Fruit fly (Drosophila melanogaster) whole organism, embryonic: ENCODE measurements around the gene Rpn10.

ENCODE experiments used
- CG10366 ChIP-seq: fragments of 200-800 bp; sonication (Bioruptor generic); IDR thresholded peaks from 2 replicates; pipeline ENCODE4 v1.3.6; 2022; ENCODE audit warnings: missing biosample characterization, missing genetic modification characterization
- CG10565 ChIP-seq: fragments of 200-800 bp; sonication (Bioruptor generic); optimal IDR thresholded peaks from 3 replicates; lab custom pipeline; 2016; ENCODE audit warnings: missing biosample characterization, mild to moderate bottlenecking, missing genetic modification characterization
- CG11560 ChIP-seq: fragments of 200-800 bp; sonication (Bioruptor generic); IDR thresholded peaks from 3 replicates; pipeline ENCODE4 v1.3.6; 2022; ENCODE audit warnings: missing biosample characterization, missing genetic modification characterization
- CG15479 ChIP-seq: fragments of 200-800 bp; sonication (Bioruptor generic); optimal IDR thresholded peaks from 3 replicates; lab custom pipeline; 2019; ENCODE audit warnings: missing biosample characterization, mild to moderate bottlenecking, missing genetic modification characterization, moderate library complexity
- CG1647 ChIP-seq: fragments of 200-800 bp; sonication (Bioruptor generic); optimal IDR thresholded peaks from 3 replicates; lab custom pipeline; 2016; ENCODE audit warnings: missing biosample characterization, missing genetic modification characterization
- CG16779 ChIP-seq: fragments of 200-800 bp; sonication (Bioruptor generic); IDR thresholded peaks from 2 replicates; pipeline ENCODE4 v1.3.6; 2022; ENCODE audit warnings: missing biosample characterization, missing genetic modification characterization
- CG17328 ChIP-seq: fragments of 200-800 bp; sonication (Bioruptor generic); IDR thresholded peaks from 2 replicates; pipeline ENCODE4 v1.3.6; 2022; ENCODE audit warnings: missing biosample characterization, missing genetic modification characterization
- CG17612 ChIP-seq: fragments of 200-800 bp; sonication (Bioruptor generic); IDR thresholded peaks from 2 replicates; pipeline ENCODE4 v1.3.6; 2022; ENCODE audit warnings: missing biosample characterization, missing genetic modification characterization
- CG30403 ChIP-seq: fragments of 200-800 bp; sonication (Bioruptor generic); optimal IDR thresholded peaks from 3 replicates; lab custom pipeline; 2016; ENCODE audit warnings: missing biosample characterization, missing genetic modification characterization
- CG31224 ChIP-seq: fragments of 200-800 bp; sonication (Bioruptor generic); IDR thresholded peaks from 2 replicates; pipeline ENCODE4 v1.3.6; 2022; ENCODE audit warnings: missing biosample characterization, missing genetic modification characterization
- CG42726 ChIP-seq: fragments of 200-800 bp; sonication (Bioruptor generic); IDR thresholded peaks from 2 replicates; pipeline ENCODE4 v1.3.6; 2022; ENCODE audit warnings: missing biosample characterization, missing genetic modification characterization; ENCODE audit not compliant: partially characterized antibody
- CG4404 ChIP-seq: fragments of 200-800 bp; sonication (Bioruptor generic); IDR thresholded peaks from 2 replicates; pipeline ENCODE4 v1.3.6; 2022; ENCODE audit warnings: missing biosample characterization, missing genetic modification characterization
- CG6254 ChIP-seq: fragments of 200-800 bp; sonication (Bioruptor generic); optimal IDR thresholded peaks from 3 replicates; lab custom pipeline; 2017; ENCODE audit warnings: mild to moderate bottlenecking, missing biosample characterization, missing genetic modification reagents, missing genetic modification characterization
- CG7963 ChIP-seq: fragments of 200-800 bp; sonication (Bioruptor generic); IDR thresholded peaks from 3 replicates; pipeline ENCODE4 v1.3.6; 2022; ENCODE audit warnings: missing biosample characterization, missing genetic modification characterization; ENCODE audit not compliant: partially characterized antibody
- CG7987 ChIP-seq: fragments of 200-800 bp; sonication (Bioruptor generic); optimal IDR thresholded peaks from 2 replicates; lab custom pipeline; 2018; ENCODE audit warnings: missing biosample characterization, mild to moderate bottlenecking, missing genetic modification characterization, moderate library complexity
- CG9727 ChIP-seq: fragments of 200-800 bp; sonication (Bioruptor generic); optimal IDR thresholded peaks from 3 replicates; lab custom pipeline; 2017; ENCODE audit warnings: missing biosample characterization, mild to moderate bottlenecking, missing genetic modification characterization
- CoRest ChIP-seq: fragments of 200-800 bp; sonication (Bioruptor generic); optimal IDR thresholded peaks from 3 replicates; lab custom pipeline; 2018; ENCODE audit warnings: missing biosample characterization, mild to moderate bottlenecking, missing genetic modification characterization, moderate library complexity
- Dip2 ChIP-seq: fragments of 200-800 bp; sonication (Bioruptor generic); IDR thresholded peaks from 2 replicates; pipeline ENCODE4 v1.3.6; 2022; ENCODE audit warnings: missing biosample characterization, missing genetic modification characterization
- Dip3 ChIP-seq: fragments of 200-800 bp; sonication (Bioruptor generic); optimal IDR thresholded peaks from 3 replicates; lab custom pipeline; 2016; ENCODE audit warnings: missing biosample characterization, missing genetic modification characterization
- Fer1 ChIP-seq: fragments of 200-800 bp; sonication (Bioruptor generic); optimal IDR thresholded peaks from 2 replicates; lab custom pipeline; 2017; ENCODE audit warnings: missing biosample characterization, mild to moderate bottlenecking, missing genetic modification characterization
- HLHmδ ChIP-seq: fragments of 200-800 bp; sonication (Bioruptor generic); optimal IDR thresholded peaks from 2 replicates; lab custom pipeline; 2018; ENCODE audit warnings: missing biosample characterization, mild to moderate bottlenecking, missing genetic modification characterization, moderate library complexity
- HmgZ ChIP-seq: fragments of 200-800 bp; sonication (Bioruptor generic); optimal IDR thresholded peaks from 2 replicates; lab custom pipeline; 2018; ENCODE audit warnings: missing biosample characterization, mild to moderate bottlenecking, missing genetic modification characterization
- Meics ChIP-seq: fragments of 200-800 bp; sonication (Bioruptor generic); optimal IDR thresholded peaks from 2 replicates; lab custom pipeline; 2017; ENCODE audit warnings: missing biosample characterization, mild to moderate bottlenecking, missing genetic modification characterization
- PHDP ChIP-seq: fragments of 200-800 bp; sonication (Bioruptor generic); optimal IDR thresholded peaks from 3 replicates; lab custom pipeline; 2018; ENCODE audit warnings: missing biosample characterization, mild to moderate bottlenecking, missing genetic modification characterization, moderate library complexity
- Poxn ChIP-seq: fragments of 200-800 bp; sonication (Bioruptor generic); IDR thresholded peaks from 2 replicates; pipeline ENCODE4 v1.3.6; 2022; ENCODE audit warnings: missing biosample characterization, missing genetic modification characterization
- ab ChIP-seq: fragments of 200-800 bp; sonication (Bioruptor generic); optimal IDR thresholded peaks from 2 replicates; lab custom pipeline; 2016; ENCODE audit warnings: missing biosample characterization, missing genetic modification characterization
- ac ChIP-seq: fragments of 200-800 bp; sonication (Bioruptor generic); optimal IDR thresholded peaks from 3 replicates; lab custom pipeline; 2017; ENCODE audit warnings: missing biosample characterization, mild to moderate bottlenecking, missing genetic modification characterization
- bbx ChIP-seq: fragments of 200-800 bp; sonication (Bioruptor generic); IDR thresholded peaks from 2 replicates; pipeline ENCODE4 v1.3.6; 2022; ENCODE audit warnings: missing biosample characterization, missing genetic modification characterization; ENCODE audit not compliant: partially characterized antibody
- bcd ChIP-seq: fragments of 200-800 bp; sonication (Bioruptor generic); optimal IDR thresholded peaks from 2 replicates; lab custom pipeline; 2017; ENCODE audit warnings: missing biosample characterization, mild to moderate bottlenecking, missing genetic modification characterization
- btn ChIP-seq: fragments of 200-800 bp; sonication (Bioruptor generic); optimal IDR thresholded peaks from 2 replicates; lab custom pipeline; 2016; ENCODE audit warnings: missing biosample characterization, missing genetic modification characterization
- cato ChIP-seq: fragments of 200-800 bp; sonication (Bioruptor generic); optimal IDR thresholded peaks from 2 replicates; lab custom pipeline; 2016; ENCODE audit warnings: missing biosample characterization, missing genetic modification characterization, borderline replicate concordance
- croc ChIP-seq: fragments of 200-800 bp; sonication (Bioruptor generic); conservative IDR thresholded peaks from 3 replicates; pipeline ENCODE4 v1.3.6; 2022; ENCODE audit warnings: missing biosample characterization, missing genetic modification characterization
- ems ChIP-seq: fragments of 200-800 bp; sonication (Bioruptor generic); optimal IDR thresholded peaks from 3 replicates; lab custom pipeline; 2016; ENCODE audit warnings: missing biosample characterization, missing genetic modification characterization
- fd3F ChIP-seq: fragments of 200-800 bp; sonication (Bioruptor generic); optimal IDR thresholded peaks from 2 replicates; lab custom pipeline; 2018; ENCODE audit warnings: missing biosample characterization, mild to moderate bottlenecking, missing genetic modification characterization, moderate library complexity
- gce ChIP-seq: fragments of 200-800 bp; sonication (Bioruptor generic); IDR thresholded peaks from 3 replicates; pipeline ENCODE4 v1.3.6; 2022; ENCODE audit warnings: missing biosample characterization, missing genetic modification characterization
- grau ChIP-seq: fragments of 200-800 bp; optimal IDR thresholded peaks from 3 replicates; lab custom pipeline; 2019; ENCODE audit warnings: missing biosample characterization, mild to moderate bottlenecking, missing genetic modification characterization, moderate library complexity
- ind ChIP-seq: fragments of 200-800 bp; sonication (Bioruptor generic); optimal IDR thresholded peaks from 3 replicates; lab custom pipeline; 2016; ENCODE audit warnings: missing biosample characterization, missing genetic modification characterization
- klu ChIP-seq: fragments of 200-800 bp; sonication (Bioruptor generic); IDR thresholded peaks from 2 replicates; pipeline ENCODE4 v1.3.6; 2022; ENCODE audit warnings: missing biosample characterization, missing genetic modification characterization
- mam ChIP-seq: fragments of 200-800 bp; sonication (Bioruptor generic); optimal IDR thresholded peaks from 3 replicates; lab custom pipeline; 2016; ENCODE audit warnings: missing biosample characterization, missing genetic modification characterization
- nmo ChIP-seq: fragments of 200-800 bp; sonication (Bioruptor generic); optimal IDR thresholded peaks from 2 replicates; lab custom pipeline; 2018; ENCODE audit warnings: missing biosample characterization, mild to moderate bottlenecking, missing genetic modification characterization, moderate library complexity
- odd ChIP-seq: fragments of 200-800 bp; sonication (Bioruptor generic); optimal IDR thresholded peaks from 2 replicates; lab custom pipeline; 2017; ENCODE audit warnings: missing biosample characterization, mild to moderate bottlenecking, missing genetic modification characterization
- p53 ChIP-seq: fragments of 200-800 bp; sonication (Bioruptor generic); optimal IDR thresholded peaks from 2 replicates; lab custom pipeline; 2016; ENCODE audit warnings: missing biosample characterization, missing genetic modification characterization
- pb ChIP-seq: fragments of 200-800 bp; sonication (Bioruptor generic); optimal IDR thresholded peaks from 3 replicates; lab custom pipeline; 2016; ENCODE audit warnings: missing biosample characterization, missing genetic modification characterization
- phol ChIP-seq: fragments of 200-800 bp; sonication (Bioruptor generic); optimal IDR thresholded peaks from 3 replicates; lab custom pipeline; 2018; ENCODE audit warnings: missing biosample characterization, mild to moderate bottlenecking, missing genetic modification characterization, moderate library complexity
- pros ChIP-seq: fragments of 200-800 bp; sonication (Bioruptor generic); optimal IDR thresholded peaks from 3 replicates; lab custom pipeline; 2019; ENCODE audit warnings: missing biosample characterization, mild to moderate bottlenecking, missing genetic modification characterization, moderate library complexity
- scrt ChIP-seq: fragments of 200-800 bp; sonication (Bioruptor generic); optimal IDR thresholded peaks from 2 replicates; lab custom pipeline; 2018; ENCODE audit warnings: missing biosample characterization, mild to moderate bottlenecking, missing genetic modification characterization, moderate library complexity
- sug ChIP-seq: fragments of 200-800 bp; optimal IDR thresholded peaks from 2 replicates; lab custom pipeline; 2019; ENCODE audit warnings: missing biosample characterization, mild to moderate bottlenecking, missing genetic modification characterization, moderate library complexity
- tin ChIP-seq: fragments of 200-800 bp; sonication (Bioruptor generic); optimal IDR thresholded peaks from 3 replicates; lab custom pipeline; 2016; ENCODE audit warnings: missing biosample characterization, missing genetic modification characterization

The Rpn10 gene

dm6 chr3L:21515823-21516715 lies 20.7 kb upstream of the Rpn10 start, which contains the start of the genes SAK and Cdk12 (continued):
- TF ChIP-seq Dip3 (GFP tag; lab: Kevin White, UChicago): peak; percentile 71
- TF ChIP-seq odd (GFP tag; lab: Kevin White, UChicago): peak; percentile 80
- peak; percentile 90 for TF ChIP-seq nmo (GFP tag; lab: Kevin White, UChicago)
- TF ChIP-seq HmgZ (tag; lab: Kevin White, UChicago): peak; percentile 72
- TF ChIP-seq CG16779 (GFP tag; lab: Robert Waterston, UW): 0 out of 2 replicates have a peak, but pooled peaks have one; percentile 30
- peak; percentile 86 for TF ChIP-seq tin (GFP tag; lab: Kevin White, UChicago)
- peak; percentile 52 for TF ChIP-seq CG7987 (GFP tag; lab: Kevin White, UChicago)
- peak; percentile 92 for TF ChIP-seq CG30403 (GFP tag; lab: Kevin White, UChicago)
- TF ChIP-seq CG6254 (GFP tag; lab: Kevin White, UChicago): peak; percentile 76
- TF ChIP-seq croc: peak; percentile 50; the same call in 2 of the 3 replicates
- peak; percentile 79 for TF ChIP-seq Fer1
- peak; percentile 61; the same call in 2 of the 3 replicates for TF ChIP-seq CG11560
- 0 out of 3 replicates have a peak, but pooled peaks have one; percentile 32 for TF ChIP-seq CG7963 (GFP tag; lab: Robert Waterston, UW)
- peak; percentile 74 for TF ChIP-seq ab (GFP tag; lab: Kevin White, UChicago)
- peak; percentile 71; the same call in 1 of the 2 replicates for TF ChIP-seq CG10366
- peak; percentile 85 for TF ChIP-seq PHDP (tag; lab: Kevin White, UChicago)
- TF ChIP-seq CG31224 (GFP tag; lab: Robert Waterston, UW): peak; percentile 78
- TF ChIP-seq CG17328: peak; percentile 74
- no peak; the same call in 1 of the 2 replicates for TF ChIP-seq Dip2 (GFP tag; lab: Robert Waterston, UW)
- TF ChIP-seq ac (GFP tag; lab: Kevin White, UChicago): peak; percentile 5
- peak; percentile 81 for TF ChIP-seq klu
- TF ChIP-seq bcd: peak; percentile 91
- peak; percentile 92 for TF ChIP-seq grau
- TF ChIP-seq gce (GFP tag; lab: Robert Waterston, UW): 0 out of 3 replicates have a peak, but pooled peaks have one; percentile 30
- TF ChIP-seq Poxn: no peak; the same call in 1 of the 2 replicates
- TF ChIP-seq pb (GFP tag; lab: Kevin White, UChicago): peak; percentile 16
- peak; percentile 30 for TF ChIP-seq CG1647 (GFP tag; lab: Kevin White, UChicago)
- TF ChIP-seq p53: no peak
- peak; percentile 91 for TF ChIP-seq CoRest (tag; lab: Kevin White, UChicago)
- TF ChIP-seq CG17612 (GFP tag; lab: Robert Waterston, UW): peak; percentile 81
- TF ChIP-seq phol (tag; lab: Kevin White, UChicago): peak; percentile 89
- TF ChIP-seq CG10565 (GFP tag; lab: Kevin White, UChicago): peak; percentile 38
- peak; percentile 87 for TF ChIP-seq sug (tag; lab: Kevin White, UChicago)
- peak; percentile 86 for TF ChIP-seq ind (GFP tag; lab: Kevin White, UChicago)
- TF ChIP-seq mam (GFP tag; lab: Kevin White, UChicago): peak; percentile 77
- TF ChIP-seq CG15479 (GFP tag; lab: Kevin White, UChicago): peak; percentile 12
- TF ChIP-seq fd3F (GFP tag; lab: Kevin White, UChicago): peak; percentile 85
- TF ChIP-seq CG9727 (GFP tag; lab: Kevin White, UChicago): peak; percentile 90
- TF ChIP-seq btn (GFP tag; lab: Kevin White, UChicago): peak; percentile 1
- peak; percentile 85 for TF ChIP-seq Meics (GFP tag; lab: Kevin White, UChicago)
- peak; percentile 71 for TF ChIP-seq scrt (GFP tag; lab: Kevin White, UChicago)
- peak; percentile 75 for TF ChIP-seq CG4404
- peak; percentile 68 for TF ChIP-seq cato (GFP tag; lab: Kevin White, UChicago)
- TF ChIP-seq HLHmδ (GFP tag; lab: Kevin White, UChicago): no peak
- TF ChIP-seq ems: peak; percentile 12
- no peak for TF ChIP-seq CG42726 (GFP tag; lab: Robert Waterston, UW)
- no peak for TF ChIP-seq bbx
- no peak for TF ChIP-seq pros
